Worm (Caenorhabditis elegans): ENCODE results near the gene K10C9.1.

K10C9.1 gene

ce11 chrV:1051651-1052050 is 23.4 kb upstream of the K10C9.1 start:
- TF ChIP-seq dpl-1 (GFP tag; optimal IDR thresholded peaks at IDR 0.05) (no peak), hpl-2 (GFP tag; optimal IDR thresholded peaks at IDR 0.05) (no peak), rnt-1 (tag; optimal IDR thresholded peaks at IDR 0.05) (no peak), sup-37 (GFP tag; optimal IDR thresholded peaks at IDR 0.05) (no peak), elt-3 (tag; optimal IDR thresholded peaks at IDR 0.05) (no peak), vab-15 (tag; optimal IDR thresholded peaks at IDR 0.05) (no peak), zip-4 (GFP tag; optimal IDR thresholded peaks at IDR 0.05) (no peak), jun-1 (tag; optimal IDR thresholded peaks at IDR 0.05) (no peak), fkh-8 (tag; optimal IDR thresholded peaks at IDR 0.05) (no peak), aha-1 (tag; optimal IDR thresholded peaks at IDR 0.05) (no peak), unc-30 (tag; optimal IDR thresholded peaks at IDR 0.05) (no peak), C34B4.2 (tag; optimal IDR thresholded peaks at IDR 0.05) (no peak), pqm-1 (tag; optimal IDR thresholded peaks at IDR 0.05) (no peak), unc-86 (tag; optimal IDR thresholded peaks at IDR 0.05) (no peak), swsn-7 (tag; optimal IDR thresholded peaks at IDR 0.05) (no peak), nhr-77 (tag; optimal IDR thresholded peaks at IDR 0.05) (no peak), xbp-1 (tag; optimal IDR thresholded peaks at IDR 0.05) (no peak), tbx-2 (tag; optimal IDR thresholded peaks at IDR 0.05) (no peak), hlh-17 (GFP tag; optimal IDR thresholded peaks at IDR 0.05; ENCODE audit: borderline replicate concordance) (no peak), ztf-11 (tag; optimal IDR thresholded peaks at IDR 0.05) (no peak)

- TF ChIP-seq zag-1 (tag; optimal IDR thresholded peaks at IDR 0.05) (no peak), fkh-10 (GFP tag; optimal IDR thresholded peaks at IDR 0.05) (no peak), aly-2 (tag; optimal IDR thresholded peaks at IDR 0.05) (no peak), nhr-77 (tag; optimal IDR thresholded peaks at IDR 0.05) (no peak), sup-37 (GFP tag; optimal IDR thresholded peaks at IDR 0.05) (no peak), rnt-1 (tag; optimal IDR thresholded peaks at IDR 0.05) (no peak), pag-3 (tag; optimal IDR thresholded peaks at IDR 0.05; ENCODE audit: borderline replicate concordance, insufficient read depth) (no peak), skn-1 (tag; optimal IDR thresholded peaks at IDR 0.05) (no peak), ztf-4 (tag; optimal IDR thresholded peaks at IDR 0.05) (no peak), nhr-76 (tag; optimal IDR thresholded peaks at IDR 0.05) (no peak), lin-14 (GFP tag; optimal IDR thresholded peaks at IDR 0.05) (no peak), egl-27 (tag; optimal IDR thresholded peaks at IDR 0.05) (no peak), egl-13 (tag; optimal IDR thresholded peaks at IDR 0.05) (no peak)
Observed at ce11 chrV:1052559-1053064, 22.4 kb upstream of the K10C9.1 start, which contains the start of gene K10C9.4. Gene K10C9.4 (minus strand): TSS chrV:1053014.

DNA sequence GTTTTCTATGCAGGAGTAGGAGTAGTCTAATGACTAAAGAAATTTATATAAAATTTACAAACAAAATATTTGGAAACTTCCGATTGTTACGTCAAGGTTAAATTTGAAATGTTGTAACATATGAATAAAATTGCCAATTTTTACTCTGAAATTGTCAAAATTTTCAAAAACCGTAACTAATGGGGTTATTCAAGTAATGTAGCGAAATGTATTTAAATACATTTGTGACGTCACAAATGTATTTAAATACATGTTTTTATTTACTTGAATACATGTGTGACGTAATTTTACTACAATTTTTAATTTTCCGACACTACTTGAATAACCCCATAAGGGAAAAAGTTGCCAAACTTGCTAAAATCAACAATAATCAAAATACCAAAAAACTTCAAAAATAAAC is 21.7 kb upstream of the K10C9.1 start:
- no peak for TF ChIP-seq grh-1 (GFP tag; IDR thresholded peaks at IDR 0.05)
- no peak for TF ChIP-seq vab-15 (tag; optimal IDR thresholded peaks at IDR 0.05)
- no peak for TF ChIP-seq lin-13 (GFP tag; optimal IDR thresholded peaks at IDR 0.05)
- TF ChIP-seq nhr-19 (GFP tag; conservative IDR thresholded peaks at IDR 0.05) = no peak
- no peak for TF ChIP-seq irx-1 (tag; optimal IDR thresholded peaks at IDR 0.05)
- TF ChIP-seq jun-1 (tag; optimal IDR thresholded peaks at IDR 0.05) = no peak
- TF ChIP-seq efl-3 (GFP tag; optimal IDR thresholded peaks at IDR 0.05) = no peak
- TF ChIP-seq mdl-1 (tag; optimal IDR thresholded peaks at IDR 0.05) = no peak
- no peak for TF ChIP-seq tbx-2 (tag; optimal IDR thresholded peaks at IDR 0.05)
- no peak for TF ChIP-seq mab-9 (GFP tag; IDR thresholded peaks at IDR 0.05)
- no peak for TF ChIP-seq nhr-90 (tag; optimal IDR thresholded peaks at IDR 0.05; ENCODE audit: poor library complexity)
- no peak for TF ChIP-seq unc-86 (tag; optimal IDR thresholded peaks at IDR 0.05)
- no peak for TF ChIP-seq ztf-11 (tag; optimal IDR thresholded peaks at IDR 0.05)
- no peak for TF ChIP-seq lsy-2 (tag; optimal IDR thresholded peaks at IDR 0.05)
- no peak for TF ChIP-seq rnt-1 (tag; optimal IDR thresholded peaks at IDR 0.05)
- TF ChIP-seq lir-3 (tag; optimal IDR thresholded peaks at IDR 0.05; ENCODE audit: poor library complexity) = no peak
- no peak for TF ChIP-seq mef-2 (tag; optimal IDR thresholded peaks at IDR 0.05)
- TF ChIP-seq unc-62 (GFP tag; optimal IDR thresholded peaks at IDR 0.05) = no peak
- TF ChIP-seq efl-1 (optimal IDR thresholded peaks at IDR 0.05) = no peak
- TF ChIP-seq efl-1 (GFP tag; optimal IDR thresholded peaks at IDR 0.05 in 1 of 2) = no peak
- TF ChIP-seq dpl-1 (GFP tag; optimal IDR thresholded peaks at IDR 0.05) = no peak
